Worm (Caenorhabditis elegans) whole organism, L2 larva: ENCODE data around the gene patr-1.

ENCODE experiments used
- C34F6.9 ChIP-seq: fragments of 150-350 bp; optimal IDR thresholded peaks from 2 replicates; lab custom pipeline; 2014; ENCODE audit warnings: missing biosample characterization, missing genetic modification characterization
- F13H6.1 ChIP-seq: sonication (generic microtip); optimal IDR thresholded peaks from 2 replicates; lab custom pipeline; 2016; ENCODE audit warnings: missing genetic modification characterization, missing compliant biosample characterization
- R02D3.7 ChIP-seq: fragments of 150-350 bp; optimal IDR thresholded peaks from 2 replicates; lab custom pipeline; 2014; ENCODE audit warnings: missing biosample characterization, missing genetic modification characterization
- Y55F3AM.14 ChIP-seq: fragments of 200-800 bp; sonication (Bioruptor generic); optimal IDR thresholded peaks from 2 replicates; lab custom pipeline; 2018; ENCODE audit warnings: mild to moderate bottlenecking, missing genetic modification characterization, missing compliant biosample characterization
- ZK546.5 ChIP-seq: sonication (generic microtip); optimal IDR thresholded peaks from 2 replicates; lab custom pipeline; 2017; ENCODE audit warnings: missing biosample characterization, missing genetic modification characterization
- alr-1 ChIP-seq: fragments of 150-350 bp; optimal IDR thresholded peaks from 2 replicates; lab custom pipeline; 2014; ENCODE audit warnings: missing biosample characterization, missing genetic modification characterization
- aly-2 ChIP-seq: fragments of 150-350 bp; optimal IDR thresholded peaks from 2 replicates; lab custom pipeline; 2014; ENCODE audit warnings: missing biosample characterization, missing genetic modification characterization
- ama-1 ChIP-seq: fragments of 150-350 bp; optimal IDR thresholded peaks from 2 replicates; lab custom pipeline; 2018; ENCODE audit warnings: inconsistent platforms
- blmp-1 ChIP-seq: sonication (generic microtip); optimal IDR thresholded peaks from 2 replicates; lab custom pipeline; 2017; ENCODE audit warnings: missing genetic modification characterization, mild to moderate bottlenecking, missing compliant biosample characterization, antibody characterized with exemption, moderate library complexity; ENCODE audit not compliant: insufficient read depth
- ceh-16 ChIP-seq: fragments of 150-350 bp; optimal IDR thresholded peaks from 2 replicates; lab custom pipeline; 2014; ENCODE audit warnings: missing biosample characterization, missing genetic modification characterization
- crh-2 ChIP-seq: sonication (generic microtip); optimal IDR thresholded peaks from 2 replicates; lab custom pipeline; 2017; ENCODE audit warnings: missing biosample characterization, missing genetic modification characterization
- dmd-4 ChIP-seq: sonication (generic microtip); optimal IDR thresholded peaks from 2 replicates; lab custom pipeline; 2017; ENCODE audit warnings: missing biosample characterization, missing genetic modification characterization
- elt-1 ChIP-seq: fragments of 150-350 bp; optimal IDR thresholded peaks from 2 replicates; lab custom pipeline; 2014; ENCODE audit warnings: missing biosample characterization, missing genetic modification characterization
- elt-3 ChIP-seq: sonication (generic microtip); optimal IDR thresholded peaks from 2 replicates; lab custom pipeline; 2017; ENCODE audit warnings: missing biosample characterization, missing genetic modification characterization
- fos-1 ChIP-seq: fragments of 150-350 bp; optimal IDR thresholded peaks from 2 replicates; lab custom pipeline; 2014; ENCODE audit warnings: missing biosample characterization, missing genetic modification characterization
- gmeb-1 ChIP-seq: fragments of 150-350 bp; optimal IDR thresholded peaks from 2 replicates; lab custom pipeline; 2014; ENCODE audit warnings: missing biosample characterization, missing genetic modification characterization
- lin-11 ChIP-seq: fragments of 150-350 bp; sonication (generic microtip); optimal IDR thresholded peaks from 2 replicates; lab custom pipeline; 2014; ENCODE audit warnings: missing biosample characterization, missing genetic modification characterization, inconsistent platforms, mixed read lengths
- lin-13 ChIP-seq: fragments of 150-350 bp; optimal IDR thresholded peaks from 2 replicates; lab custom pipeline; 2014; ENCODE audit warnings: missing biosample characterization, missing genetic modification reagents, missing genetic modification characterization
- lin-39 ChIP-seq: fragments of 150-350 bp; optimal IDR thresholded peaks from 2 replicates; lab custom pipeline; 2014; ENCODE audit warnings: missing biosample characterization, missing genetic modification reagents, missing genetic modification characterization
- lsy-2 ChIP-seq, 2 experiments: fragments of 150-350 bp in 1 of 2; sonication (generic microtip) in 1 of 2; optimal IDR thresholded peaks; 2 replicates each; lab custom pipeline; 2014 to 2017; ENCODE audit warnings: missing biosample characterization in 2 of 2, missing genetic modification characterization in 2 of 2
- mab-5 ChIP-seq: fragments of 150-350 bp; optimal IDR thresholded peaks from 2 replicates; lab custom pipeline; 2014; ENCODE audit warnings: missing biosample characterization, missing genetic modification characterization
- mbf-1 ChIP-seq: sonication (generic microtip); optimal IDR thresholded peaks from 2 replicates; lab custom pipeline; 2017; ENCODE audit warnings: missing biosample characterization, missing genetic modification characterization
- mdl-1 ChIP-seq, 2 experiments: fragments of 150-350 bp in 1 of 2; sonication (generic microtip) in 1 of 2; optimal IDR thresholded peaks; 2 replicates each; lab custom pipeline; 2017; ENCODE audit warnings: missing biosample characterization in 2 of 2, missing genetic modification characterization in 2 of 2
- nhr-10 ChIP-seq: sonication (generic microtip); optimal IDR thresholded peaks from 2 replicates; lab custom pipeline; 2017; ENCODE audit warnings: missing biosample characterization, missing genetic modification characterization
- nhr-11 ChIP-seq: fragments of 150-350 bp; optimal IDR thresholded peaks from 2 replicates; lab custom pipeline; 2014; ENCODE audit warnings: missing biosample characterization, missing genetic modification characterization
- nhr-12 ChIP-seq: fragments of 150-350 bp; optimal IDR thresholded peaks from 2 replicates; lab custom pipeline; 2014; ENCODE audit warnings: missing biosample characterization, missing genetic modification characterization
- nhr-129 ChIP-seq: fragments of 150-350 bp; optimal IDR thresholded peaks from 2 replicates; lab custom pipeline; 2014; ENCODE audit warnings: missing biosample characterization, missing genetic modification characterization
- nhr-21 ChIP-seq: fragments of 150-350 bp; optimal IDR thresholded peaks from 2 replicates; lab custom pipeline; 2014; ENCODE audit warnings: missing biosample characterization, missing genetic modification characterization
- nhr-23 ChIP-seq: fragments of 150-350 bp; optimal IDR thresholded peaks from 2 replicates; lab custom pipeline; 2014; ENCODE audit warnings: missing biosample characterization, missing genetic modification reagents, missing genetic modification characterization
- nhr-237 ChIP-seq: fragments of 150-350 bp; optimal IDR thresholded peaks from 2 replicates; lab custom pipeline; 2014; ENCODE audit warnings: missing biosample characterization, missing genetic modification characterization
- nhr-25 ChIP-seq: fragments of 150-350 bp; sonication (generic microtip); optimal IDR thresholded peaks from 3 replicates; lab custom pipeline; 2014; ENCODE audit warnings: missing biosample characterization, missing genetic modification characterization
- nhr-6 ChIP-seq: fragments of 150-350 bp; optimal IDR thresholded peaks from 2 replicates; lab custom pipeline; 2014; ENCODE audit warnings: missing biosample characterization, missing genetic modification characterization
- nhr-77 ChIP-seq: fragments of 150-350 bp; optimal IDR thresholded peaks from 2 replicates; lab custom pipeline; 2014; ENCODE audit warnings: missing biosample characterization, missing genetic modification characterization
- peb-1 ChIP-seq: fragments of 150-350 bp; optimal IDR thresholded peaks from 2 replicates; lab custom pipeline; 2014; ENCODE audit warnings: missing biosample characterization, missing genetic modification characterization
- sem-4 ChIP-seq: fragments of 150-350 bp; optimal IDR thresholded peaks from 2 replicates; lab custom pipeline; 2014; ENCODE audit warnings: missing biosample characterization, missing genetic modification reagents, missing genetic modification characterization
- skn-1 ChIP-seq: sonication (generic microtip); optimal IDR thresholded peaks from 2 replicates; lab custom pipeline; 2017; ENCODE audit warnings: missing biosample characterization, missing genetic modification characterization
- sma-3 ChIP-seq: sonication (generic microtip); optimal IDR thresholded peaks from 2 replicates; lab custom pipeline; 2016; ENCODE audit warnings: missing genetic modification reagents, missing genetic modification characterization, missing compliant biosample characterization
- sma-9 ChIP-seq, 2 experiments: fragments of 150-350 bp in 1 of 2; sonication (generic microtip) in 1 of 2; optimal IDR thresholded peaks; 2 replicates each; lab custom pipeline; 2014 to 2016; ENCODE audit warnings: missing genetic modification characterization in 2 of 2, mild to moderate bottlenecking in 1 of 2, missing biosample characterization in 1 of 2, missing compliant biosample characterization in 1 of 2, missing genetic modification reagents in 1 of 2, moderate library complexity in 1 of 2
- unc-39 ChIP-seq: fragments of 150-350 bp; optimal IDR thresholded peaks from 2 replicates; lab custom pipeline; 2014; ENCODE audit warnings: missing biosample characterization, missing genetic modification characterization
- unc-55 ChIP-seq: fragments of 150-350 bp; sonication (generic microtip); optimal IDR thresholded peaks from 3 replicates; lab custom pipeline; 2014; ENCODE audit warnings: missing biosample characterization, missing genetic modification reagents, missing genetic modification characterization
- unc-62 ChIP-seq: fragments of 150-350 bp; optimal IDR thresholded peaks from 2 replicates; lab custom pipeline; 2014; ENCODE audit warnings: missing biosample characterization, missing genetic modification reagents, missing genetic modification characterization
- zag-1 ChIP-seq: fragments of 150-350 bp; optimal IDR thresholded peaks from 2 replicates; lab custom pipeline; 2014; ENCODE audit warnings: missing biosample characterization, missing genetic modification characterization
- ztf-1 ChIP-seq: fragments of 200-800 bp; sonication (Bioruptor generic); conservative IDR thresholded peaks from 2 replicates; pipeline ENCODE4 v1.3.6; 2022; ENCODE audit warnings: missing genetic modification characterization, missing compliant biosample characterization
- ztf-11 ChIP-seq: sonication (generic microtip); optimal IDR thresholded peaks from 2 replicates; lab custom pipeline; 2017; ENCODE audit warnings: missing biosample characterization, missing genetic modification characterization
- ztf-4 ChIP-seq: fragments of 150-350 bp; optimal IDR thresholded peaks from 2 replicates; lab custom pipeline; 2014; ENCODE audit warnings: missing biosample characterization, missing genetic modification characterization

Gene patr-1

ce11 chrII:11816475-11816874, 38.7 kb upstream of the patr-1 start, which contains the start of gene pap-3:
Gene pap-3 (minus strand): TSS chrII:11816575.
- TF ChIP-seq peb-1 (tag; lab: Kevin White, UChicago) (no peak), gmeb-1 (tag; lab: Kevin White, UChicago) (no peak), zag-1 (no peak), mbf-1 (tag; lab: Kevin White, UChicago) (no peak), crh-2 (tag; lab: Kevin White, UChicago) (no peak), nhr-10 (no peak), nhr-6 (tag; lab: Kevin White, UChicago) (no peak), aly-2 (no peak), alr-1 (tag; lab: Kevin White, UChicago) (no peak), skn-1 (tag; lab: Kevin White, UChicago) (no peak), nhr-23 (tag; lab: Kevin White, UChicago) (no peak), fos-1 (no peak), mab-5 (no peak), C34F6.9 (no peak), blmp-1 (tag; lab: Kevin White, UChicago) (no peak), sma-9 (GFP tag; optimal IDR thresholded peaks at IDR 0.05; lab: Kevin White, UChicago) (no peak), sma-9 (tag; optimal IDR thresholded peaks at IDR 0.05; lab: Kevin White, UChicago) (no peak), unc-62 (GFP tag; lab: Kevin White, UChicago) (no peak), sma-3 (GFP tag; lab: Kevin White, UChicago) (no peak)
- TF ChIP-seq, all 48 proteins: peak for 0

ce11 chrII:11816014-11816413, 38.3 kb upstream of the patr-1 start:
- TF ChIP-seq zag-1 (no peak), sma-9 (GFP tag; optimal IDR thresholded peaks at IDR 0.05; lab: Kevin White, UChicago) (no peak), sma-9 (tag; optimal IDR thresholded peaks at IDR 0.05; lab: Kevin White, UChicago) (no peak), aly-2 (no peak), C34F6.9 (no peak), ceh-16 (tag; lab: Kevin White, UChicago) (no peak), lsy-2 (tag; optimal IDR thresholded peaks at IDR 0.05; lab: Kevin White, UChicago) (no peak), nhr-237 (no peak), ama-1 (lab: Kevin White, UChicago) (no peak), lin-39 (tag; lab: Kevin White, UChicago) (no peak), unc-55 (GFP tag; lab: Kevin White, UChicago) (no peak), sma-3 (GFP tag; lab: Kevin White, UChicago) (no peak), nhr-10 (no peak), nhr-23 (tag; lab: Kevin White, UChicago) (no peak), ztf-4 (no peak), mdl-1 (tag; optimal IDR thresholded peaks at IDR 0.05; lab: Kevin White, UChicago) (no peak), nhr-21 (tag; lab: Kevin White, UChicago) (no peak), nhr-25 (tag; lab: Kevin White, UChicago) (no peak), elt-3 (tag; lab: Kevin White, UChicago) (no peak)

ce11 chrII:11813895-11814369, 36.2 kb upstream of the patr-1 start, which contains the start of gene F43G6.8:
Gene F43G6.8 (minus strand): TSS chrII:11814092.
- TF ChIP-seq nhr-77 (tag; lab: Kevin White, UChicago) (no peak), nhr-129 (tag; lab: Kevin White, UChicago) (peak; percentile 83), lin-11 (tag; lab: Kevin White, UChicago) (peak; percentile 29), peb-1 (tag; lab: Kevin White, UChicago) (no peak), unc-39 (tag; lab: Kevin White, UChicago) (no peak), ceh-16 (tag; lab: Kevin White, UChicago) (no peak), dmd-4 (tag; lab: Kevin White, UChicago) (no peak), aly-2 (no peak), ama-1 (lab: Kevin White, UChicago) (peak; percentile 79), gmeb-1 (tag; lab: Kevin White, UChicago) (no peak), elt-3 (tag; lab: Kevin White, UChicago) (no peak), Y55F3AM.14 (GFP tag; lab: Kevin White, UChicago) (no peak), nhr-25 (tag; lab: Kevin White, UChicago) (peak; percentile 6), blmp-1 (tag; lab: Kevin White, UChicago) (peak; percentile 32), elt-1 (tag; lab: Kevin White, UChicago) (no peak), nhr-12 (tag; lab: Kevin White, UChicago) (no peak), ztf-4 (no peak), mdl-1 (tag; optimal IDR thresholded peaks at IDR 0.05; lab: Kevin White, UChicago) (no peak), nhr-21 (tag; lab: Kevin White, UChicago) (peak; percentile 10), R02D3.7 (tag; lab: Kevin White, UChicago) (no peak), alr-1 (tag; lab: Kevin White, UChicago) (no peak), nhr-237 (no peak), skn-1 (tag; lab: Kevin White, UChicago) (no peak), C34F6.9 (peak; percentile 81), sma-3 (GFP tag; lab: Kevin White, UChicago) (no peak), nhr-11 (tag; lab: Kevin White, UChicago) (no peak), unc-55 (GFP tag; lab: Kevin White, UChicago) (peak; percentile 50), lsy-2 (tag; optimal IDR thresholded peaks at IDR 0.05; lab: Kevin White, UChicago) (peak in 1 of 2 experiments; percentile 61), unc-62 (GFP tag; lab: Kevin White, UChicago) (no peak), nhr-6 (tag; lab: Kevin White, UChicago) (no peak), mab-5 (no peak), sem-4 (tag; lab: Kevin White, UChicago) (no peak), ZK546.5 (tag; lab: Kevin White, UChicago) (no peak), ztf-1 (GFP tag; lab: Robert Waterston, UW) (no peak), lin-13 (peak; percentile 4), zag-1 (no peak), F13H6.1 (tag; lab: Kevin White, UChicago) (no peak), ztf-11 (tag; lab: Kevin White, UChicago) (no peak), sma-9 (GFP tag; optimal IDR thresholded peaks at IDR 0.05; lab: Kevin White, UChicago) (peak; percentile 42), sma-9 (tag; optimal IDR thresholded peaks at IDR 0.05; lab: Kevin White, UChicago) (no peak), fos-1 (peak; percentile 13)
